Worm (Caenorhabditis elegans) whole organism, young adult: ENCODE results near the gene C08B6.3.

Experiments used
- him-1 ChIP-seq: sonication (generic microtip); optimal IDR thresholded peaks from 2 replicates; lab custom pipeline; 2016; ENCODE audit warnings: missing genotype, missing genetic modification reagents, missing genetic modification characterization, missing compliant biosample characterization
- hlh-26 ChIP-seq: fragments of 200-800 bp; sonication (Bioruptor generic); conservative IDR thresholded peaks from 2 replicates; pipeline ENCODE4 v1.3.6; 2022; ENCODE audit warnings: missing genetic modification reagents, missing genetic modification characterization, missing compliant biosample characterization
- let-526 ChIP-seq: fragments of 200-800 bp; sonication (Bioruptor generic); IDR thresholded peaks from 2 replicates; pipeline ENCODE4 v1.3.6; 2022; ENCODE audit warnings: missing genetic modification reagents, missing genetic modification characterization, missing compliant biosample characterization
- lsl-1 ChIP-seq: fragments of 200-800 bp; sonication (Bioruptor generic); optimal IDR thresholded peaks from 2 replicates; lab custom pipeline; 2018; ENCODE audit warnings: mild to moderate bottlenecking, missing genetic modification characterization, moderate library complexity, missing compliant biosample characterization
- unc-62 ChIP-seq: fragments of 150-350 bp; optimal IDR thresholded peaks from 2 replicates; lab custom pipeline; 2014; ENCODE audit warnings: missing biosample characterization, missing genetic modification reagents, missing genetic modification characterization

DNA sequence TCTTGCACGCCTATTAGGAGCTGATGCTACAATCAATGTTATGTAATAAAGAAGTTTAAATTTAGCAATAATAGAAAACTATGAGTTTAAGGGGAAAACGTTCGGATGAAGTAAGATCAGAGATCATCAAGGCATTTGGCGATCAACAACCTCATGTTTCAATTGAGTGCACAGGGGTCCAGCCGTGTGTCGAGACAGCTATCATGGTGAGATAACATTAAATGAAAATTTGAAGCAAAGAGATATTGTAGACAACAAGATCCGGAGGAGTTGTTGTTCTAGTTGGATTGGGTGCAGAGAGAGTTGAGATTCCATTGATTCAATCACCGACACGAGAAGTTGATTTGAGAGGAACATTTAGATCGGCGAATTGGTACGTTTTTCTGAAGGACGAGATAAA lies 25.9 kb downstream of the C08B6.3 start:
- TF ChIP-seq lsl-1 (GFP tag; lab: Kevin White, UChicago), result no peak
- no peak for TF ChIP-seq him-1
- no peak for TF ChIP-seq hlh-26 (GFP tag; lab: Robert Waterston, UW)
- no peak for TF ChIP-seq let-526 (GFP tag; lab: Robert Waterston, UW)
- TF ChIP-seq unc-62 (GFP tag; lab: Kevin White, UChicago), result no peak
